Worm (Caenorhabditis elegans) whole organism, midembryonic: Measurements from ENCODE around the gene clc-9.

ENCODE experiments used
- cog-1 ChIP-seq: sonication (generic microtip); optimal IDR thresholded peaks from 2 replicates; lab custom pipeline; 2016; ENCODE audit warnings: missing genetic modification characterization, missing compliant biosample characterization
- ref-1 ChIP-seq: fragments of 200-800 bp; sonication (Bioruptor generic); conservative IDR thresholded peaks from 2 replicates; pipeline ENCODE4 v1.3.6; 2022; ENCODE audit warnings: missing genetic modification reagents, missing genetic modification characterization, missing compliant biosample characterization
- tab-1 ChIP-seq: fragments of 200-800 bp; sonication (Bioruptor generic); IDR thresholded peaks from 2 replicates; pipeline ENCODE4 v1.3.6; 2022; ENCODE audit warnings: missing genetic modification characterization, missing compliant biosample characterization
- ztf-29 ChIP-seq: fragments of 200-800 bp; sonication (Bioruptor generic); IDR thresholded peaks from 2 replicates; pipeline ENCODE4 v1.3.6; 2022; ENCODE audit warnings: missing genetic modification reagents, missing genetic modification characterization, missing compliant biosample characterization

ce11 chrIV:11110995-11111619 lies 1.6 kb upstream of the clc-9 start, which contains the start of gene rps-5:
- no peak for TF ChIP-seq ref-1 (GFP tag; lab: Robert Waterston, UW)
- TF ChIP-seq ztf-29 (GFP tag; lab: Robert Waterston, UW), result no peak
- TF ChIP-seq cog-1 (tag; lab: Kevin White, UChicago), result no peak
- TF ChIP-seq tab-1 (GFP tag; lab: Robert Waterston, UW), result no peak
